Fruit fly (Drosophila melanogaster): Measurements from ENCODE around the gene Zw.

- TF ChIP-seq CG12768 (GFP tag; optimal IDR thresholded peaks at IDR 0.05): no peak
- TF ChIP-seq CG1620 (GFP tag; optimal IDR thresholded peaks at IDR 0.05): no peak
- no peak for TF ChIP-seq CG7045 (GFP tag; optimal IDR thresholded peaks at IDR 0.05)
- no peak for TF ChIP-seq Hr96 (GFP tag; optimal IDR thresholded peaks at IDR 0.05)
- no peak for TF ChIP-seq cic (GFP tag; optimal IDR thresholded peaks at IDR 0.05)
- TF ChIP-seq cnc (optimal IDR thresholded peaks at IDR 0.05): no peak
Measured at dm6 chrX:19637434-19638327, 29.4 kb upstream of the Zw start.
